Fruit fly (Drosophila melanogaster) S2 (cell line): Measurements from ENCODE around the gene Pss.

Source experiments
- CG8478 ChIP-seq: fragments of >200 bp; optimal IDR thresholded peaks from 2 replicates; lab custom pipeline; 2018
- CTCF ChIP-seq, 2 experiments: fragments of >200 bp; optimal IDR thresholded peaks; 2 replicates each; lab custom pipeline; 2018

DNA sequence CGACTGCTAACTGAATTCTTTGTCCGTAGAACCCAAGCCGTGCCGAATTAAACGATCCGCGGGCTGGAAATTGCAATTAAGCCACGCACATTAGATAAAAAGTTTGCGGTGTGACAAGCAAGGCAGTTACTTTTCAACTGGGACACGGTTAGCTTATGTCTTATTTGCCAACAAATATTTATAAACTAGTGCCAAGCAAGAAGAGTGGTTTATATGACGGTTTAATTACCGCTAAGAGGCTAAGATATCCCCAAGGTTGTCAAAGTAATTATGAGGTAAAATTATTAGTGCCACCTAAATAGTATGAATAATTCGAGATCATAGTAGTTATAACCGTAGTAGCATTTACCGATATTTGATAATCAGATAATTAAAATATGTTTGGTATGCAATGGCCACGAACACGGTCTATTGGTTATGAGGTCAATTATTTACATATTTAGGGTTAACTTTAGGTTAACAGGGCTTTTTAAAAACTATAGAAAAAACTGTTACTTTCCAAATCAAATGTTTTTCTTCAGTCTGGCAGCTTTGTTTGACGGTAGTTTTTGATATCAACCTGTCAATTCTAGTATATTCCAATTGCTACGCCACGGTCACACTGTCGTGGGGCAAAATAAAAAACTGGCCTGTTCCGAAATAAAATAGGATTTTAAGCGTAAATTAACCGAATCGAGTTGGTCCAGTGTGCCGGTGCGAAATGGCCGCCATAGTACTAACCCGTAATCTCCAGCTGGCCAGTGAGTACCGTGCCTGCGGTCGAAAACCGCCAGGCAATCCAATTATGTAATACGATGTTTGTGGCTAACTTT is 31.0 kb downstream of the Pss start, which contains the start of gene ZnT77C:
- TF ChIP-seq CTCF (optimal IDR thresholded peaks at IDR 0.05; lab: Kevin White, UChicago), result peak in 1 of 2 experiments; percentile 27
- TF ChIP-seq CG8478 (lab: Kevin White, UChicago), result no peak
